Worm (Caenorhabditis elegans) whole organism, young adult: Measurements from ENCODE around the gene str-6.

Source experiments
- B0019.2 ChIP-seq: fragments of 200-800 bp; sonication (Bioruptor generic); conservative IDR thresholded peaks from 2 replicates; pipeline ENCODE4 v1.3.6; 2022; ENCODE audit warnings: missing genetic modification reagents, missing genetic modification characterization, missing compliant biosample characterization
- C17E4.6 ChIP-seq: fragments of 200-800 bp; sonication (Bioruptor generic); IDR thresholded peaks from 2 replicates; pipeline ENCODE4 v1.3.6; 2022; ENCODE audit warnings: missing genetic modification reagents, missing genetic modification characterization, missing compliant biosample characterization
- F23B12.7 ChIP-seq: sonication (generic microtip); optimal IDR thresholded peaks from 2 replicates; lab custom pipeline; 2017; ENCODE audit warnings: missing genetic modification characterization, mild to moderate bottlenecking, missing compliant biosample characterization, antibody characterized with exemption, moderate library complexity; ENCODE audit not compliant: insufficient read depth
- F49E8.2 ChIP-seq: sonication (generic microtip); optimal IDR thresholded peaks from 3 replicates; lab custom pipeline; 2017; ENCODE audit warnings: missing genetic modification characterization, mild to moderate bottlenecking, missing compliant biosample characterization, antibody characterized with exemption, moderate library complexity; ENCODE audit not compliant: insufficient read depth
- K11D2.4 ChIP-seq: fragments of 200-800 bp; sonication (Bioruptor generic); IDR thresholded peaks from 2 replicates; pipeline ENCODE4 v1.3.6; 2022; ENCODE audit warnings: missing genetic modification reagents, missing genetic modification characterization, missing compliant biosample characterization
- Y53F4B.3 ChIP-seq: fragments of 200-800 bp; sonication (Bioruptor generic); IDR thresholded peaks from 2 replicates; pipeline ENCODE4 v1.3.6; 2022; ENCODE audit warnings: missing genetic modification reagents, missing genetic modification characterization, missing compliant biosample characterization
- Y53G8AR.9 ChIP-seq: fragments of 200-800 bp; sonication (Bioruptor generic); conservative IDR thresholded peaks from 2 replicates; pipeline ENCODE4 v1.3.6; 2022; ENCODE audit warnings: missing genetic modification reagents, missing genetic modification characterization, missing compliant biosample characterization
- Y56A3A.18 ChIP-seq: fragments of 200-800 bp; sonication (Bioruptor generic); IDR thresholded peaks from 2 replicates; pipeline ENCODE4 v1.3.6; 2022; ENCODE audit warnings: missing genetic modification reagents, missing genetic modification characterization, missing compliant biosample characterization
- Y67H2A.10 ChIP-seq: fragments of 200-800 bp; sonication (Bioruptor generic); conservative IDR thresholded peaks from 2 replicates; pipeline ENCODE4 v1.3.6; 2022; ENCODE audit warnings: missing genetic modification reagents, missing genetic modification characterization, missing compliant biosample characterization
- Y79H2A.3 ChIP-seq: fragments of 200-800 bp; sonication (Bioruptor generic); conservative IDR thresholded peaks from 2 replicates; pipeline ENCODE4 v1.3.6; 2022; ENCODE audit warnings: missing genetic modification reagents, missing genetic modification characterization, missing compliant biosample characterization
- Y95B8A.8 ChIP-seq: fragments of 200-800 bp; sonication (Bioruptor generic); IDR thresholded peaks from 2 replicates; pipeline ENCODE4 v1.3.6; 2022; ENCODE audit warnings: missing genetic modification reagents, missing genetic modification characterization, missing compliant biosample characterization
- akir-1 ChIP-seq: fragments of 200-800 bp; sonication (Bioruptor generic); optimal IDR thresholded peaks from 2 replicates; lab custom pipeline; 2018; ENCODE audit warnings: mild to moderate bottlenecking, missing genetic modification characterization, moderate library complexity, missing compliant biosample characterization
- aptf-2 ChIP-seq: fragments of 200-800 bp; sonication (Bioruptor generic); conservative IDR thresholded peaks from 2 replicates; pipeline ENCODE4 v1.3.6; 2022; ENCODE audit warnings: missing genetic modification reagents, missing genetic modification characterization, missing compliant biosample characterization
- athp-1 ChIP-seq: sonication (generic microtip); optimal IDR thresholded peaks from 2 replicates; lab custom pipeline; 2017; ENCODE audit warnings: mild to moderate bottlenecking, missing genetic modification characterization, missing compliant biosample characterization
- bed-2 ChIP-seq: fragments of 200-800 bp; sonication (Bioruptor generic); IDR thresholded peaks from 2 replicates; pipeline ENCODE4 v1.3.6; 2022; ENCODE audit warnings: missing genetic modification reagents, missing genetic modification characterization, missing compliant biosample characterization
- ccch-3 ChIP-seq: fragments of 200-800 bp; sonication (Bioruptor generic); optimal IDR thresholded peaks from 2 replicates; lab custom pipeline; 2018; ENCODE audit warnings: mild to moderate bottlenecking, missing genetic modification characterization, missing compliant biosample characterization
- ceh-100 ChIP-seq: fragments of 200-800 bp; sonication (Bioruptor generic); IDR thresholded peaks from 2 replicates; pipeline ENCODE4 v1.3.6; 2022; ENCODE audit warnings: missing genetic modification reagents, missing genetic modification characterization, missing compliant biosample characterization
- ceh-40 ChIP-seq: fragments of 200-800 bp; sonication (Bioruptor generic); IDR thresholded peaks from 2 replicates; pipeline ENCODE4 v1.3.6; 2022; ENCODE audit warnings: missing genetic modification characterization, missing compliant biosample characterization
- ceh-58 ChIP-seq: fragments of 200-800 bp; sonication (Bioruptor generic); IDR thresholded peaks from 2 replicates; pipeline ENCODE4 v1.3.6; 2022; ENCODE audit warnings: missing genetic modification characterization, missing compliant biosample characterization
- ceh-79 ChIP-seq: sonication (generic microtip); optimal IDR thresholded peaks from 2 replicates; lab custom pipeline; 2017; ENCODE audit warnings: mild to moderate bottlenecking, missing genetic modification characterization, missing compliant biosample characterization
- ceh-91 ChIP-seq: fragments of 200-800 bp; sonication (Bioruptor generic); IDR thresholded peaks from 2 replicates; pipeline ENCODE4 v1.3.6; 2022; ENCODE audit warnings: missing genetic modification reagents, missing genetic modification characterization, missing compliant biosample characterization
- chd-7 ChIP-seq: sonication (generic microtip); optimal IDR thresholded peaks from 2 replicates; lab custom pipeline; 2016; ENCODE audit warnings: mild to moderate bottlenecking, missing genetic modification characterization, moderate library complexity, missing compliant biosample characterization
- dpff-1 ChIP-seq: sonication (generic microtip); optimal IDR thresholded peaks from 2 replicates; lab custom pipeline; 2017; ENCODE audit warnings: mild to moderate bottlenecking, missing genetic modification characterization, missing compliant biosample characterization
- dpl-1 ChIP-seq: fragments of 150-350 bp; optimal IDR thresholded peaks from 2 replicates; lab custom pipeline; 2014; ENCODE audit warnings: missing biosample characterization, missing genetic modification reagents, missing genetic modification characterization
- egl-44 ChIP-seq: fragments of 200-800 bp; sonication (Bioruptor generic); IDR thresholded peaks from 2 replicates; pipeline ENCODE4 v1.3.6; 2022; ENCODE audit warnings: missing genetic modification reagents, missing genetic modification characterization, missing compliant biosample characterization
- ets-4 ChIP-seq: fragments of 200-800 bp; sonication (Bioruptor generic); optimal IDR thresholded peaks from 2 replicates; lab custom pipeline; 2018; ENCODE audit warnings: mild to moderate bottlenecking, missing genetic modification characterization, missing compliant biosample characterization
- fkh-3 ChIP-seq: sonication (generic microtip); optimal IDR thresholded peaks from 2 replicates; lab custom pipeline; 2016; ENCODE audit warnings: mild to moderate bottlenecking, missing genetic modification characterization, missing compliant biosample characterization
- him-1 ChIP-seq: sonication (generic microtip); optimal IDR thresholded peaks from 2 replicates; lab custom pipeline; 2016; ENCODE audit warnings: missing genotype, missing genetic modification reagents, missing genetic modification characterization, missing compliant biosample characterization
- hmg-20 ChIP-seq: fragments of 200-800 bp; sonication (Bioruptor generic); IDR thresholded peaks from 2 replicates; pipeline ENCODE4 v1.3.6; 2022; ENCODE audit warnings: missing genetic modification reagents, missing genetic modification characterization, missing compliant biosample characterization
- hsf-1 ChIP-seq: fragments of 200-800 bp; sonication (Bioruptor generic); IDR thresholded peaks from 2 replicates; pipeline ENCODE4 v1.3.6; 2022; ENCODE audit warnings: missing genetic modification reagents, missing genetic modification characterization, missing compliant biosample characterization
- let-607 ChIP-seq, 2 experiments: fragments of 200-800 bp in 1 of 2; sonication (Bioruptor generic) in 1 of 2; sonication (generic microtip) in 1 of 2; optimal IDR thresholded peaks; 2 replicates each; lab custom pipeline; 2016 to 2018; ENCODE audit warnings: mild to moderate bottlenecking in 2 of 2, missing compliant biosample characterization in 2 of 2, missing genetic modification characterization in 2 of 2, moderate library complexity in 2 of 2, missing genotype in 1 of 2
- lin-35 ChIP-seq, 3 experiments: fragments of 150-350 bp in 2 of 3; sonication (generic microtip) in 1 of 3; optimal IDR thresholded peaks; 2 replicates each; lab custom pipeline; 2014 to 2018; ENCODE audit warnings: missing biosample characterization in 3 of 3, missing genetic modification characterization in 3 of 3, missing genetic modification reagents in 3 of 3
- madf-10 ChIP-seq: sonication (generic microtip); optimal IDR thresholded peaks from 2 replicates; lab custom pipeline; 2016; ENCODE audit warnings: mild to moderate bottlenecking, missing genetic modification characterization, missing compliant biosample characterization
- mxl-1 ChIP-seq: sonication (generic microtip); optimal IDR thresholded peaks from 2 replicates; lab custom pipeline; 2016; ENCODE audit warnings: missing genetic modification characterization, missing compliant biosample characterization
- nfya-2 ChIP-seq: fragments of 200-800 bp; sonication (Bioruptor generic); IDR thresholded peaks from 2 replicates; pipeline ENCODE4 v1.3.6; 2022; ENCODE audit warnings: missing genetic modification reagents, missing genetic modification characterization, missing compliant biosample characterization
- nhr-27 ChIP-seq: fragments of 200-800 bp; sonication (Bioruptor generic); optimal IDR thresholded peaks from 2 replicates; lab custom pipeline; 2018; ENCODE audit warnings: mild to moderate bottlenecking, missing genetic modification characterization, moderate library complexity, missing compliant biosample characterization
- pbrm-1 ChIP-seq: fragments of 200-800 bp; sonication (Bioruptor generic); IDR thresholded peaks from 2 replicates; pipeline ENCODE4 v1.3.6; 2022; ENCODE audit warnings: missing genetic modification reagents, missing genetic modification characterization, missing compliant biosample characterization
- repo-1 ChIP-seq: sonication (generic microtip); optimal IDR thresholded peaks from 2 replicates; lab custom pipeline; 2017; ENCODE audit warnings: mild to moderate bottlenecking, missing genetic modification characterization, missing compliant biosample characterization
- snpc-3.4 ChIP-seq: sonication (generic microtip); optimal IDR thresholded peaks from 2 replicates; lab custom pipeline; 2017; ENCODE audit warnings: missing genetic modification characterization, mild to moderate bottlenecking, missing compliant biosample characterization, antibody characterized with exemption, moderate library complexity, missing genotype, missing genetic modification reagents
- tbp1 ChIP-seq: fragments of 200-800 bp; sonication (Bioruptor generic); optimal IDR thresholded peaks from 2 replicates; lab custom pipeline; 2018; ENCODE audit warnings: mild to moderate bottlenecking, missing genetic modification characterization, missing compliant biosample characterization
- zfh-2 ChIP-seq: fragments of 200-800 bp; sonication (Bioruptor generic); conservative IDR thresholded peaks from 2 replicates; pipeline ENCODE4 v1.3.6; 2022; ENCODE audit warnings: missing genetic modification reagents, missing genetic modification characterization, missing compliant biosample characterization

The str-6 gene

ce11 chrV:15735720-15736119 lies 14.3 kb downstream of the str-6 start, which contains the start of gene str-27:
TSS of gene str-27 (minus strand) at chrV:15735820.
- TF ChIP-seq Y67H2A.10 (no peak), athp-1 (no peak), ceh-100 (GFP tag; lab: Robert Waterston, UW) (no peak), Y95B8A.8 (GFP tag; lab: Robert Waterston, UW) (no peak), hsf-1 (GFP tag; lab: Robert Waterston, UW) (no peak), snpc-3.4 (tag; lab: Kevin White, UChicago) (no peak), ets-4 (no peak), tbp1 (GFP tag; lab: Kevin White, UChicago) (no peak)

ce11 chrV:15733568-15733967 lies 16.5 kb downstream of the str-6 start, which contains the start of gene T23D5.3:
TSS of gene T23D5.3 (minus strand) at chrV:15733668.
- TF ChIP-seq ceh-79 (tag; lab: Kevin White, UChicago) (no peak), B0019.2 (GFP tag; lab: Robert Waterston, UW) (no peak), fkh-3 (tag; lab: Kevin White, UChicago) (no peak), F49E8.2 (no peak), Y53F4B.3 (GFP tag; lab: Robert Waterston, UW) (no peak), ets-4 (no peak), chd-7 (tag; lab: Kevin White, UChicago) (no peak)

- no peak for TF ChIP-seq dpl-1 (GFP tag; lab: Kevin White, UChicago)
- TF ChIP-seq nfya-2 (GFP tag; lab: Robert Waterston, UW), result no peak
- peak; percentile 79 for TF ChIP-seq zfh-2
- TF ChIP-seq K11D2.4, result no peak
Observed at ce11 chrV:15733020-15733419, 17.0 kb downstream of the str-6 start.

ce11 chrV:15732209-15732608 lies 17.8 kb downstream of the str-6 start, which contains the start of gene str-38:
TSS of gene str-38 (minus strand) at chrV:15732309.
- TF ChIP-seq nhr-27 (tag; lab: Kevin White, UChicago) (no peak), ccch-3 (GFP tag; lab: Kevin White, UChicago) (no peak), Y56A3A.18 (GFP tag; lab: Robert Waterston, UW) (no peak), egl-44 (GFP tag; lab: Robert Waterston, UW) (no peak), snpc-3.4 (tag; lab: Kevin White, UChicago) (no peak), hmg-20 (GFP tag; lab: Robert Waterston, UW) (no peak), mxl-1 (tag; lab: Kevin White, UChicago) (no peak), repo-1 (tag; lab: Kevin White, UChicago) (no peak), Y79H2A.3 (GFP tag; lab: Robert Waterston, UW) (no peak), lin-35 (GFP tag; optimal IDR thresholded peaks at IDR 0.05; lab: Kevin White, UChicago) (no peak)
- TF ChIP-seq, all 124 proteins: peak for 0

ce11 chrV:15730459-15730858 lies 19.6 kb downstream of the str-6 start, which contains the start of gene Y6E2A.10:
TSS of gene Y6E2A.10 (minus strand) at chrV:15730559.
- TF ChIP-seq ceh-58 (GFP tag; lab: Robert Waterston, UW), result no peak
- no peak for TF ChIP-seq C17E4.6 (GFP tag; lab: Robert Waterston, UW)
- TF ChIP-seq ceh-100 (GFP tag; lab: Robert Waterston, UW), result no peak
- TF ChIP-seq ceh-91 (GFP tag; lab: Robert Waterston, UW), result no peak
- TF ChIP-seq ets-4, result no peak
- TF ChIP-seq aptf-2 (GFP tag; lab: Robert Waterston, UW), result no peak
- no peak for TF ChIP-seq let-607 (tag; optimal IDR thresholded peaks at IDR 0.05; lab: Kevin White, UChicago)
- no peak for TF ChIP-seq pbrm-1
- TF ChIP-seq Y53G8AR.9 (GFP tag; lab: Robert Waterston, UW), result no peak
- TF ChIP-seq egl-44 (GFP tag; lab: Robert Waterston, UW), result no peak
- TF ChIP-seq akir-1, result no peak
- no peak for TF ChIP-seq dpff-1 (tag; lab: Kevin White, UChicago)
- TF ChIP-seq ceh-40 (GFP tag; lab: Robert Waterston, UW), result no peak
- no peak for TF ChIP-seq him-1
- TF ChIP-seq madf-10 (tag; lab: Kevin White, UChicago), result no peak
- TF ChIP-seq Y56A3A.18 (GFP tag; lab: Robert Waterston, UW), result no peak
- no peak for TF ChIP-seq F23B12.7 (tag; lab: Kevin White, UChicago)
- TF ChIP-seq bed-2 (GFP tag; lab: Robert Waterston, UW), result no peak
